Worm (Caenorhabditis elegans) whole organism, early embryonic: ENCODE results near the gene srbc-66.

Experiments
- ama-1 ChIP-seq: fragments of 150-350 bp; optimal IDR thresholded peaks from 2 replicates; lab custom pipeline; 2014
- ceh-13 ChIP-seq: fragments of 200-800 bp; sonication (Bioruptor generic); optimal IDR thresholded peaks from 2 replicates; lab custom pipeline; 2018; ENCODE audit warnings: mild to moderate bottlenecking, missing genetic modification characterization, missing compliant biosample characterization
- ets-7 ChIP-seq: sonication (generic microtip); optimal IDR thresholded peaks from 2 replicates; lab custom pipeline; 2016; ENCODE audit warnings: missing genotype, missing genetic modification characterization, missing compliant biosample characterization
- tbx-37 ChIP-seq: fragments of 200-800 bp; sonication (Bioruptor generic); conservative IDR thresholded peaks from 2 replicates; pipeline ENCODE4 v1.3.6; 2022; ENCODE audit warnings: missing genetic modification reagents, missing genetic modification characterization, missing compliant biosample characterization

DNA sequence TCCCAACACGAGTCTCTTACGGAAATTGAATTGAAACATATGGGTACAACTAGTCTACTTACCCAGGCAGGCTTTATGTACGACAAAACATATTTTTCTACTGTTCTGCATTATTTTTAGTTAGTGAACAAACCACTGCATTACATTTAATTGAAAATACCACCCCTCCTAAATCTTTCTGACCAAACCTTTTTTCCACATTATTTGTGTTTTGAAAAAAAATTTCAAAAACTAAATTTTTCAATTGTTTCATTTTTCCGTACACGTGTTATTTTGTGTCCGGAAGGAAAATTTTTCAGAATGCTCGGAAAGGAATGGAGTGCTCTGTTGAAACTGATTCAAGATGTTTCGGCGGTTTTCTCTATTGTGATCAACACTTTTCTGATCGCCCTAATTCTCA is 18.1 kb upstream of the srbc-66 start, which contains the start of gene str-226:
- TF ChIP-seq ets-7 (tag; lab: Kevin White, UChicago) (no peak), ama-1 (lab: Kevin White, UChicago) (no peak), ceh-13 (GFP tag; lab: Kevin White, UChicago) (no peak), tbx-37 (GFP tag; lab: Robert Waterston, UW) (no peak)
